Fruit fly (Drosophila melanogaster) whole organism, adult: ENCODE data around the gene Cyp303a1.

Source experiments
- CG11617 ChIP-seq: fragments of 200-800 bp; sonication (Bioruptor generic); optimal IDR thresholded peaks from 2 replicates; lab custom pipeline; 2017; ENCODE audit warnings: mild to moderate bottlenecking, missing biosample characterization, missing genetic modification reagents, missing genetic modification characterization
- CG12768 ChIP-seq: fragments of 200-800 bp; sonication (Bioruptor generic); optimal IDR thresholded peaks from 2 replicates; lab custom pipeline; 2017; ENCODE audit warnings: missing biosample characterization, missing genetic modification characterization, mild to moderate bottlenecking, moderate library complexity, missing genetic modification reagents
- CG14711 ChIP-seq: fragments of 200-800 bp; sonication (Bioruptor generic); optimal IDR thresholded peaks from 2 replicates; lab custom pipeline; 2018; ENCODE audit warnings: missing biosample characterization, mild to moderate bottlenecking, missing genetic modification characterization, moderate library complexity
- CG1620 ChIP-seq: fragments of 200-800 bp; sonication (Bioruptor generic); optimal IDR thresholded peaks from 2 replicates; lab custom pipeline; 2016; ENCODE audit warnings: missing biosample characterization, missing genetic modification characterization
- CG33017 ChIP-seq: fragments of 200-800 bp; sonication (Bioruptor generic); optimal IDR thresholded peaks from 2 replicates; lab custom pipeline; 2018; ENCODE audit warnings: missing biosample characterization, mild to moderate bottlenecking, missing genetic modification characterization, moderate library complexity
- CG5204 ChIP-seq: fragments of 200-800 bp; sonication (Bioruptor generic); optimal IDR thresholded peaks from 2 replicates; lab custom pipeline; 2016; ENCODE audit warnings: missing biosample characterization, missing genetic modification characterization
- CG7045 ChIP-seq: fragments of 200-800 bp; sonication (Bioruptor generic); optimal IDR thresholded peaks from 2 replicates; lab custom pipeline; 2017; ENCODE audit warnings: missing biosample characterization, mild to moderate bottlenecking, missing genetic modification characterization
- CG7101 ChIP-seq: fragments of 200-800 bp; sonication (Bioruptor generic); optimal IDR thresholded peaks from 2 replicates; lab custom pipeline; 2018; ENCODE audit warnings: missing biosample characterization, mild to moderate bottlenecking, missing genetic modification characterization, moderate library complexity
- Clk ChIP-seq: fragments of 200-800 bp; sonication (Bioruptor generic); optimal IDR thresholded peaks from 2 replicates; lab custom pipeline; 2017; ENCODE audit warnings: missing biosample characterization, missing genetic modification characterization
- Crg-1 ChIP-seq: fragments of 200-800 bp; sonication (Bioruptor generic); optimal IDR thresholded peaks from 2 replicates; lab custom pipeline; 2016; ENCODE audit warnings: missing biosample characterization, missing genetic modification characterization
- Hr96 ChIP-seq: fragments of 200-800 bp; sonication (Bioruptor generic); optimal IDR thresholded peaks from 2 replicates; lab custom pipeline; 2016; ENCODE audit warnings: missing biosample characterization, missing genetic modification characterization
- Mnt ChIP-seq: fragments of 200-800 bp; sonication (Bioruptor generic); optimal IDR thresholded peaks from 2 replicates; lab custom pipeline; 2016; ENCODE audit warnings: missing biosample characterization, mild to moderate bottlenecking, missing genetic modification characterization
- bab1 ChIP-seq: fragments of 200-800 bp; sonication (Bioruptor generic); optimal IDR thresholded peaks from 3 replicates; lab custom pipeline; 2019; ENCODE audit warnings: missing biosample characterization, mild to moderate bottlenecking, missing genetic modification characterization, moderate library complexity
- cic ChIP-seq: fragments of 200-800 bp; sonication (Bioruptor generic); optimal IDR thresholded peaks from 2 replicates; lab custom pipeline; 2017; ENCODE audit warnings: missing biosample characterization, mild to moderate bottlenecking, missing genetic modification characterization, moderate library complexity
- cnc ChIP-seq, 2 experiments: fragments of >200 bp; optimal IDR thresholded peaks; 2 replicates each; lab custom pipeline; 2017
- kay ChIP-seq: fragments of 200-800 bp; sonication (Bioruptor generic); peaks from one replicate; lab custom pipeline; 2016; ENCODE audit warnings: missing biosample characterization, missing genetic modification characterization, borderline replicate concordance
- ovo ChIP-seq: fragments of 200-800 bp; sonication (Bioruptor generic); optimal IDR thresholded peaks from 2 replicates; lab custom pipeline; 2016; ENCODE audit warnings: missing biosample characterization, missing genetic modification characterization
- pad ChIP-seq: fragments of 200-800 bp; sonication (Bioruptor generic); optimal IDR thresholded peaks from 3 replicates; lab custom pipeline; 2017; ENCODE audit warnings: missing biosample characterization, missing genetic modification characterization, mild to moderate bottlenecking, moderate library complexity, missing genetic modification reagents
- tj ChIP-seq: fragments of 200-800 bp; sonication (Bioruptor generic); optimal IDR thresholded peaks from 3 replicates; lab custom pipeline; 2017; ENCODE audit warnings: missing biosample characterization, mild to moderate bottlenecking, missing genetic modification characterization, moderate library complexity
- toe ChIP-seq: fragments of 200-800 bp; sonication (Bioruptor generic); optimal IDR thresholded peaks from 2 replicates; lab custom pipeline; 2016; ENCODE audit warnings: missing biosample characterization, missing genetic modification characterization

Gene Cyp303a1

DNA sequence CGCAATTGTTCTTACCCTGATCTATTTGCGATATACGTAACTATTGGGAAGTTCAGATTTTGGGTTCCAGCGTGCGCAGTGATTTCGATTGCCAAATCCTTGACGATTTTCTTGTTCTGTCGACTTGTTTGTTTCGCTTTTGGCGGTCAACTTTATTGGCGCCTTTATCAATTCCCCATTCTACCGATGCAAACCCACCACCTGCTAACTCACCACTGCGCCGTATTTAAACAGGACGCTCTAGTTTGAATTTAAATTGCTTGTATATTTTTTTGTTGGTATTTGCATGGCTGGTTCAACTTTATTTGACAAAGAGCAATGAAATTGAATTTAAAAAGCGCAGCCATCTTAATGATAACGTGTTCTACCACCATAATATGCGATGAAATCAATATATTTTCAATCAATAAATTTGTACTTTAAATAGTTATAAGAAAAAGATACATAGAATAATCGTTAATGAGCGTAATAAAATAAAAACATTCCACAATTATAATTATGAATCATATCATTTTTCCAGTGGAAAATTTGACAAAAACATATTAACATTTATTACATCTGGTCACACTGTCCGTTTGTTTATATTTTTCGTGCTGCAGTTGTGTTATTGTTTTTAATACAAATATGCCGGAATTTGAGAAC is 32.3 kb upstream of the Cyp303a1 start, which contains the start of the genes twe and CG4935:
TSS of gene twe (minus strand) at position 302 of the 642 bp plus-strand sequence.
TSS of gene CG4935 (plus strand) at position 566 of the 642 bp plus-strand sequence.
- TF ChIP-seq bab1 (GFP tag; lab: Kevin White, UChicago) (peak; percentile 32), CG33017 (tag; lab: Kevin White, UChicago) (no peak)

DNA sequence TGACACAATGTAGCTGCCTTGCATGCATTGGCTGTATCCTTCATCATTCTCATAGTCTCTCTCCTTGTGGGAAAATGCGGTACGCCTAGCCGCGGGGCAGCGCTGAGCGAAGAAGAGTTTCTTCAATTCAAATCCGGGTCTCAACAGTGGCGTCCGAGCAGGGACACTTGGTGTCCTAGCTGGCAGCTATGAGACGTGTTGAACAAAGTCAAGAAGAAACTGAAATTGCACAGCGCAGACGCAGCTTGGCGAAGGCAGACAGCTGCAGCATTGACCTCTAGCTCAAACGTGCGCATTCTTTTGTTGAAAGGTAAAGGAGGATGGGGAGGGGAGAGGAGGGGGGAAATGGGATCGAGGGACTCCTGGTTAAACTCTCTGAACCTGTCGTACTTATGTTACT is 30.3 kb upstream of the Cyp303a1 start:
- TF ChIP-seq kay (GFP tag; lab: Kevin White, UChicago) (no peak), CG33017 (tag; lab: Kevin White, UChicago) (no peak), CG7101 (no peak), CG5204 (GFP tag; lab: Kevin White, UChicago) (no peak), CG12768 (no peak), CG1620 (no peak), ovo (GFP tag; lab: Kevin White, UChicago) (no peak), CG11617 (GFP tag; lab: Kevin White, UChicago) (no peak), CG7045 (GFP tag; lab: Kevin White, UChicago) (no peak), Mnt (no peak), Clk (no peak), bab1 (GFP tag; lab: Kevin White, UChicago) (no peak), cic (GFP tag; lab: Kevin White, UChicago) (no peak), pad (GFP tag; lab: Kevin White, UChicago) (no peak), Crg-1 (GFP tag; lab: Kevin White, UChicago) (no peak), Hr96 (GFP tag; lab: Kevin White, UChicago) (no peak)

DNA sequence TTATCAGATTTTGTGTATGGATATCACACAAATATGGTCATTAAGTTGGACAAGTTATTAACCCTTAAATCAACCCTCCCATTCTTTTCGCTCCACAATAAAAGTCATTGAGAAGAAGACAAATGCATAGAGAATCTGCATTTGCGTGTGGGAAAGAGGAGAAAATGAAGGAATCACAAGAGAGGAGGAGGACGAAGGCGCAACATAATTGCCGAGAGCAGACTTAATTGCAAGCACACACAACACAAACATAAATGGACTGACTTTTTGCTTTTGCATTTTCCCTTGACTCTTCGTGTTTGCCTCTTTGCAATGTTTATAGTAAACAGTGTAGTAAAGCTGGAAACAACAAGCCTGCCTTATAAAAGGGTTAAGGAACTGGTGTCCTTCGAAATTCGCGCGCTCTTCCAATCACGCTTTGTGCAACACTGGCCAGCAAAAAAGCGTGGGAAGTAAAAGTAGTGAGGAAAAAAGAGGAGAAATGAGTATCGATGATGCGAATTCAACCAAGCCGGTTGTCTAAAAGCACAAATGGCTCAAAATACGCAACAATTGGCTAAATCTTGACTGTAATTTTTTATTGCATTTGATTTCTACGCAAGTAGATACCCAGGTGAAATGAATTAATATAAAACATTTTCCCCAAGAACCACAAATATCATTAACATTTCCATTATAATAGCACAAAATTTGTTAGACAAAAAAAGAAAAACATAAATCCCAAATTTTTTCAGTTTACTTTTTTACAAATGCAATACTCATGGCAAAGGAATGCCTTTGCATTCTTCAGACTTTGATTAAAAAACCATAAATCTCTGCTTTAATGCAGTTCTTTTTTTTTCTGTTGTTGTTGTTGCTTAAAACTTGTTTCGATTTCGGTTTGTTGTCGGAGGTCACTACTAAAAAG is 26.6 kb upstream of the Cyp303a1 start:
- TF ChIP-seq CG7045 (GFP tag; lab: Kevin White, UChicago) (no peak), Crg-1 (GFP tag; lab: Kevin White, UChicago) (no peak), bab1 (GFP tag; lab: Kevin White, UChicago) (no peak), pad (GFP tag; lab: Kevin White, UChicago) (no peak), CG14711 (tag; lab: Kevin White, UChicago) (no peak), CG1620 (no peak), CG7101 (no peak), CG12768 (no peak), ovo (GFP tag; lab: Kevin White, UChicago) (no peak), cic (GFP tag; lab: Kevin White, UChicago) (no peak), tj (GFP tag; lab: Kevin White, UChicago) (no peak), CG5204 (GFP tag; lab: Kevin White, UChicago) (no peak)

DNA sequence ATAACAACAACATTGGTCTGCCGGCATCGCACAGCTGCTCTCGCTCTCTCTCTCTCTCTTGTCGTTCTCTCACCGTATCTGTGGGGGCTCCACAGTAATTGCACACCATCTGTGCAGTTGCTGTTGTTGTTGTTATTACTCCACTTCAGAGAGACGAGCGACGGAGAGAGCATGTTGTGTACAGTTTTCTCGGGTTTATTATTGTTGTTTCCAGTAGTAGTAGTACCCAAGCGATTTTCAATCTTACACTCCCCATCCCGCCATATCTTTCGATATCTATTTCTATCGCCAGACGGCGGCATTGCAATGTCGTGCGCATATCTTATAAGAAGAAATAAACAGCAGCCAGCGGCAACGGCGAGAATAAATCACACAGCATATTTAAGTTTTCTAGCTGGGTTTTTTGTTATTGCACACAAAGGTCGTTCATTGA is 25.9 kb upstream of the Cyp303a1 start:
- TF ChIP-seq Mnt: no peak
- TF ChIP-seq cic (GFP tag; lab: Kevin White, UChicago): peak; percentile 81
- no peak for TF ChIP-seq CG7045 (GFP tag; lab: Kevin White, UChicago)
- no peak for TF ChIP-seq toe (GFP tag; lab: Kevin White, UChicago)
- TF ChIP-seq pad (GFP tag; lab: Kevin White, UChicago): peak; percentile 68
- TF ChIP-seq tj (GFP tag; lab: Kevin White, UChicago): peak; percentile 23
- TF ChIP-seq Hr96 (GFP tag; lab: Kevin White, UChicago): no peak
- no peak for TF ChIP-seq CG5204 (GFP tag; lab: Kevin White, UChicago)
- TF ChIP-seq cnc (optimal IDR thresholded peaks at IDR 0.05; lab: Kevin White, UChicago): no peak
- TF ChIP-seq CG7101: no peak
- TF ChIP-seq CG12768: peak; percentile 17
- no peak for TF ChIP-seq Clk
- TF ChIP-seq bab1 (GFP tag; lab: Kevin White, UChicago): peak; percentile 43
- TF ChIP-seq CG14711 (tag; lab: Kevin White, UChicago): no peak
- TF ChIP-seq CG33017 (tag; lab: Kevin White, UChicago): peak; percentile 25
- no peak for TF ChIP-seq Crg-1 (GFP tag; lab: Kevin White, UChicago)
- no peak for TF ChIP-seq CG11617 (GFP tag; lab: Kevin White, UChicago)
- TF ChIP-seq CG1620: no peak
- no peak for TF ChIP-seq ovo (GFP tag; lab: Kevin White, UChicago)
- TF ChIP-seq kay (GFP tag; lab: Kevin White, UChicago): no peak

DNA sequence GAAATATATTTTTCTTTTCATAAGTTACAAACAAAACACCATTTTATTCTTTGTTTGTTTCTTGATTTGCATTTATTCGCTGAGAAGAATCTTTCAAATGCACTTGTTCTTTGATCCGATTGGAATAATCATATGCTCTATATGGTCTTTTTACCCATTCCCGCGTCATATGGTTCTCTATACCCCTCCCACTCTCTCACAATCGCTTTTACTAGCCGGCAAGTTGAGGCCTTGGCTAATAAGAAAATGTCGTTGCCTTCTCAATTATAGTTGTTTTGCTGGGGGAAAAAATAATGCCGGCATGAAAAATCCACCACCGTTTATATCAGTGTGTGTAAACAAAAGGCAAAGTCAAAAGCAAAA is 25.1 kb upstream of the Cyp303a1 start:
- TF ChIP-seq pad (GFP tag; lab: Kevin White, UChicago) (no peak), CG12768 (no peak), Mnt (no peak), tj (GFP tag; lab: Kevin White, UChicago) (no peak), CG33017 (tag; lab: Kevin White, UChicago) (no peak), Hr96 (GFP tag; lab: Kevin White, UChicago) (no peak), cnc (optimal IDR thresholded peaks at IDR 0.05; lab: Kevin White, UChicago) (no peak), kay (GFP tag; lab: Kevin White, UChicago) (peak; percentile 73)
